Worm (Caenorhabditis elegans): ENCODE results near the gene set-6.

DNA sequence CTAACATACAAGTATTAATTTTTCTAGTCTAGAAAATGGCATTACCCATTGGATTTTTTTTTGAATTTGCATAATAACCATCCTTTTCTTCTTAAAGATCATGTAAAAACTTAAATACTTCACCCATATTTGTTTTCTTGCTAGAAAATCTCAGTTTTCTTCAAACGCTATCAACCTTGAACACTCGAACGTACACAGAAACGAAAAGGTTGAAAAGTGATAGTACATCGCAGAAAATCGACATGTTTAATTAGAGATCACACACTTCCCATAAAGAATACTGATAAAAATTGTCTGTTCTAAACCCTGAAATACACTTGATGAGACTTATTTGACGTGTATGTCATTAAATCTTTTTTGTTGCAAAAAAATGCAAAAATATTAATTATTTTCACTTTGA, 46.9 kb downstream of the set-6 start, which contains the start of gene F55G7.4:
- TF ChIP-seq dmd-4 (tag; optimal IDR thresholded peaks at IDR 0.05; ENCODE audit: borderline replicate concordance) (no peak), tbx-7 (tag; optimal IDR thresholded peaks at IDR 0.05) (no peak), hlh-15 (tag; optimal IDR thresholded peaks at IDR 0.05) (no peak), lim-6 (tag; optimal IDR thresholded peaks at IDR 0.05) (no peak), pqm-1 (tag; optimal IDR thresholded peaks at IDR 0.05) (no peak), fkh-10 (GFP tag; optimal IDR thresholded peaks at IDR 0.05) (no peak), C08G9.2 (tag; optimal IDR thresholded peaks at IDR 0.05) (no peak), pha-4 (tag; optimal IDR thresholded peaks at IDR 0.05) (no peak), rnt-1 (tag; optimal IDR thresholded peaks at IDR 0.05) (no peak), unc-86 (tag; optimal IDR thresholded peaks at IDR 0.05) (no peak), C38D4.7 (GFP tag; optimal IDR thresholded peaks at IDR 0.05) (no peak), ets-4 (tag; optimal IDR thresholded peaks at IDR 0.05) (no peak), hlh-13 (GFP tag; optimal IDR thresholded peaks at IDR 0.05) (no peak), ttx-3 (tag; optimal IDR thresholded peaks at IDR 0.05) (no peak)
